Worm (Caenorhabditis elegans) whole organism, late embryonic: ENCODE results near the gene pqn-25.

Experiments
- C08G9.2 ChIP-seq: sonication (generic microtip); optimal IDR thresholded peaks from 2 replicates; lab custom pipeline; 2016; ENCODE audit warnings: mild to moderate bottlenecking, missing genetic modification characterization, moderate library complexity, missing compliant biosample characterization
- F13H6.1 ChIP-seq: sonication (generic microtip); optimal IDR thresholded peaks from 2 replicates; lab custom pipeline; 2016; ENCODE audit warnings: missing genetic modification characterization, missing compliant biosample characterization
- K02D7.2 ChIP-seq: sonication (generic microtip); optimal IDR thresholded peaks from 2 replicates; lab custom pipeline; 2017; ENCODE audit warnings: mild to moderate bottlenecking, missing genetic modification characterization, missing compliant biosample characterization
- Y22D7AL.16 ChIP-seq: sonication (generic microtip); optimal IDR thresholded peaks from 2 replicates; lab custom pipeline; 2016; ENCODE audit warnings: missing genetic modification characterization, missing compliant biosample characterization
- ahr-1 ChIP-seq: sonication (generic microtip); optimal IDR thresholded peaks from 2 replicates; lab custom pipeline; 2016; ENCODE audit warnings: missing genetic modification characterization, missing compliant biosample characterization
- ama-1 ChIP-seq: fragments of 150-350 bp; optimal IDR thresholded peaks from 2 replicates; lab custom pipeline; 2014
- ceh-18 ChIP-seq: sonication (generic microtip); optimal IDR thresholded peaks from 2 replicates; lab custom pipeline; 2016; ENCODE audit warnings: missing genetic modification characterization, missing compliant biosample characterization
- ceh-2 ChIP-seq: sonication (generic microtip); optimal IDR thresholded peaks from 2 replicates; lab custom pipeline; 2016; ENCODE audit warnings: missing genotype, missing genetic modification characterization, missing compliant biosample characterization
- ceh-22 ChIP-seq: sonication (generic microtip); optimal IDR thresholded peaks from 2 replicates; lab custom pipeline; 2017; ENCODE audit warnings: missing biosample characterization, missing genetic modification characterization
- ceh-30 ChIP-seq: fragments of 150-350 bp; optimal IDR thresholded peaks from 2 replicates; lab custom pipeline; 2014; ENCODE audit warnings: missing biosample characterization, missing genetic modification characterization
- ceh-34 ChIP-seq: sonication (generic microtip); optimal IDR thresholded peaks from 2 replicates; lab custom pipeline; 2016; ENCODE audit warnings: mild to moderate bottlenecking, missing genetic modification characterization, missing compliant biosample characterization
- ceh-45 ChIP-seq: fragments of 200-800 bp; sonication (Bioruptor generic); IDR thresholded peaks from 2 replicates; pipeline ENCODE4 v1.3.6; 2022; ENCODE audit warnings: missing genetic modification reagents, missing genetic modification characterization, missing compliant biosample characterization
- ceh-48 ChIP-seq: sonication (generic microtip); optimal IDR thresholded peaks from 2 replicates; lab custom pipeline; 2016; ENCODE audit warnings: missing genetic modification characterization, inconsistent platforms, missing compliant biosample characterization
- ceh-6 ChIP-seq: fragments of 200-800 bp; sonication (Bioruptor generic); optimal IDR thresholded peaks from 2 replicates; lab custom pipeline; 2018; ENCODE audit warnings: mild to moderate bottlenecking, missing genetic modification characterization, missing compliant biosample characterization
- che-1 ChIP-seq: sonication (generic microtip); optimal IDR thresholded peaks from 2 replicates; lab custom pipeline; 2016; ENCODE audit warnings: mild to moderate bottlenecking, missing genetic modification characterization, missing compliant biosample characterization
- dmd-4 ChIP-seq: sonication (generic microtip); optimal IDR thresholded peaks from 2 replicates; lab custom pipeline; 2016; ENCODE audit warnings: borderline replicate concordance, missing genetic modification characterization, missing compliant biosample characterization
- elt-2 ChIP-seq: sonication (generic microtip); optimal IDR thresholded peaks from 2 replicates; lab custom pipeline; 2016; ENCODE audit warnings: missing genetic modification reagents, missing genetic modification characterization, missing compliant biosample characterization
- elt-4 ChIP-seq: sonication (generic microtip); optimal IDR thresholded peaks from 2 replicates; lab custom pipeline; 2016; ENCODE audit warnings: missing genetic modification characterization, missing compliant biosample characterization
- ets-4 ChIP-seq: sonication (generic microtip); optimal IDR thresholded peaks from 2 replicates; lab custom pipeline; 2016; ENCODE audit warnings: missing genetic modification characterization, missing compliant biosample characterization
- fax-1 ChIP-seq: sonication (generic microtip); optimal IDR thresholded peaks from 2 replicates; lab custom pipeline; 2016; ENCODE audit warnings: missing genotype, missing genetic modification characterization, missing compliant biosample characterization
- fkh-6 ChIP-seq: sonication (generic microtip); optimal IDR thresholded peaks from 2 replicates; lab custom pipeline; 2016; ENCODE audit warnings: missing genetic modification characterization, missing compliant biosample characterization
- gmeb-2 ChIP-seq: sonication (generic microtip); optimal IDR thresholded peaks from 2 replicates; lab custom pipeline; 2016; ENCODE audit warnings: missing genetic modification characterization, inconsistent platforms, missing compliant biosample characterization
- hlh-30 ChIP-seq: sonication (generic microtip); optimal IDR thresholded peaks from 2 replicates; lab custom pipeline; 2017; ENCODE audit warnings: antibody characterized with exemption, missing genetic modification characterization, missing compliant biosample characterization; ENCODE audit not compliant: insufficient read depth
- lim-6 ChIP-seq: sonication (generic microtip); optimal IDR thresholded peaks from 2 replicates; lab custom pipeline; 2016; ENCODE audit warnings: missing genetic modification characterization, missing compliant biosample characterization
- madf-2 ChIP-seq: sonication (generic microtip); optimal IDR thresholded peaks from 2 replicates; lab custom pipeline; 2017; ENCODE audit warnings: missing genetic modification characterization, missing compliant biosample characterization
- mec-3 ChIP-seq: sonication (generic microtip); optimal IDR thresholded peaks from 2 replicates; lab custom pipeline; 2016; ENCODE audit warnings: borderline replicate concordance, missing genetic modification characterization, missing compliant biosample characterization
- nhr-232 ChIP-seq: sonication (generic microtip); optimal IDR thresholded peaks from 2 replicates; lab custom pipeline; 2016; ENCODE audit warnings: missing genetic modification characterization, missing compliant biosample characterization
- npax-4 ChIP-seq: sonication (generic microtip); optimal IDR thresholded peaks from 2 replicates; lab custom pipeline; 2016; ENCODE audit warnings: missing genetic modification characterization, missing compliant biosample characterization
- odd-2 ChIP-seq: sonication (generic microtip); optimal IDR thresholded peaks from 2 replicates; lab custom pipeline; 2017; ENCODE audit warnings: antibody characterized with exemption, mild to moderate bottlenecking, missing genetic modification characterization, missing compliant biosample characterization
- pat-9 ChIP-seq: fragments of 200-800 bp; sonication (Bioruptor generic); optimal IDR thresholded peaks from 2 replicates; lab custom pipeline; 2018; ENCODE audit warnings: mild to moderate bottlenecking, missing genetic modification characterization, moderate library complexity, missing compliant biosample characterization
- pha-4 ChIP-seq: fragments of 150-350 bp; optimal IDR thresholded peaks from 2 replicates; lab custom pipeline; 2018; ENCODE audit warnings: missing biosample characterization, missing genetic modification reagents, missing genetic modification characterization
- ref-2 ChIP-seq: sonication (generic microtip); optimal IDR thresholded peaks from 2 replicates; lab custom pipeline; 2016; ENCODE audit warnings: missing genetic modification characterization, missing compliant biosample characterization
- sox-2 ChIP-seq: fragments of 200-800 bp; sonication (Bioruptor generic); IDR thresholded peaks from 2 replicates; pipeline ENCODE4 v1.3.6; 2022; ENCODE audit warnings: missing genetic modification reagents, missing genetic modification characterization, missing compliant biosample characterization
- sox-4 ChIP-seq: sonication (generic microtip); optimal IDR thresholded peaks from 2 replicates; lab custom pipeline; 2017; ENCODE audit warnings: mild to moderate bottlenecking, missing genetic modification characterization, inconsistent platforms, missing compliant biosample characterization
- tbx-2 ChIP-seq: sonication (generic microtip); optimal IDR thresholded peaks from 2 replicates; lab custom pipeline; 2016; ENCODE audit warnings: missing genetic modification characterization, missing compliant biosample characterization
- tbx-7 ChIP-seq: sonication (generic microtip); optimal IDR thresholded peaks from 2 replicates; lab custom pipeline; 2016; ENCODE audit warnings: missing genotype, missing genetic modification characterization, missing compliant biosample characterization
- unc-42 ChIP-seq: sonication (generic microtip); optimal IDR thresholded peaks from 2 replicates; lab custom pipeline; 2016; ENCODE audit warnings: missing genotype, missing genetic modification characterization, missing compliant biosample characterization
- unc-55 ChIP-seq: sonication (generic microtip); optimal IDR thresholded peaks from 2 replicates; lab custom pipeline; 2017; ENCODE audit warnings: missing biosample characterization, missing genetic modification reagents, missing genetic modification characterization
- unc-86 ChIP-seq: sonication (generic microtip); optimal IDR thresholded peaks from 2 replicates; lab custom pipeline; 2016; ENCODE audit warnings: missing genetic modification characterization, missing compliant biosample characterization
- zip-5 ChIP-seq: sonication (generic microtip); optimal IDR thresholded peaks from 2 replicates; lab custom pipeline; 2016; ENCODE audit warnings: missing genetic modification characterization, missing compliant biosample characterization
- ztf-16 ChIP-seq: sonication (generic microtip); optimal IDR thresholded peaks from 2 replicates; lab custom pipeline; 2017; ENCODE audit warnings: missing genetic modification characterization, missing compliant biosample characterization

The pqn-25 gene

DNA sequence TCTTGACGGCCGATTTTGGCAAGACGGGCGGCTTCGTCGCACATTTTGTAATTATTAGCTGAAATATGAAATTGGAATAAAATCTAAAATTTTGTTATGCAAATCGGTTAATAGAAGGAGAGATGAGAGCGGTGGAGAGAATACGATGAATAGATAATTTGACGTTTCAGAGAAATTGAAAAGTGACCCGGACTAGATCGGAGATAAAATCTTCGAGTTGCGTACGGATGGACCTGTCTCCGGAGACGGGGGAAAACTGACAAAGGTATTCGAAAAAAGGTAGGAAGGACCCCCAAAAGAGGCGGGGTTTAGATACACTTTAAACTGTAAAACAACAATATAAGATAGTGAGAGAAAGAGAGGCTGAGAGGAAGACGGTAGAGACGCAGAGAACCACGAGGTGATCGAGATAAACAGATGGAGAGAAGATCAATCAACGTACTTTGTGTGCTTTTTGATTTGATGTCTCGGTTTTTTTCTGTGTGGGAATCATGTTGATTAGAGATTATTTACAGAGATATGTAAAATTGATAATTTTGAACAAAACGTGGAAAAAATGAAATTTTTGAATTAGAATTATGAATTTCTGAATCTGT is 39.8 kb upstream of the pqn-25 start, which contains the start of gene F09F7.6:
Gene F09F7.6 (minus strand): TSS at position 64 of the 596 bp plus-strand sequence.
- TF ChIP-seq ceh-48 (tag; lab: Kevin White, UChicago) (no peak), sox-2 (GFP tag; lab: Robert Waterston, UW) (no peak), gmeb-2 (tag; lab: Kevin White, UChicago) (no peak), ceh-2 (tag; lab: Kevin White, UChicago) (no peak), hlh-30 (peak; percentile 31), unc-55 (GFP tag; lab: Kevin White, UChicago) (peak; percentile 7), ceh-18 (peak; percentile 56)

ce11 chrIII:5550844-5551243 is 38.4 kb upstream of the pqn-25 start:
- TF ChIP-seq ceh-6 (GFP tag; lab: Kevin White, UChicago) (no peak), unc-86 (tag; lab: Kevin White, UChicago) (no peak), ztf-16 (tag; lab: Kevin White, UChicago) (no peak), tbx-2 (tag; lab: Kevin White, UChicago) (no peak), sox-4 (no peak), zip-5 (tag; lab: Kevin White, UChicago) (no peak), unc-42 (tag; lab: Kevin White, UChicago) (no peak), F13H6.1 (tag; lab: Kevin White, UChicago) (no peak), dmd-4 (tag; lab: Kevin White, UChicago) (no peak), che-1 (tag; lab: Kevin White, UChicago) (no peak), ahr-1 (tag; lab: Kevin White, UChicago) (no peak), fax-1 (tag; lab: Kevin White, UChicago) (no peak), ceh-34 (tag; lab: Kevin White, UChicago) (no peak), ets-4 (tag; lab: Kevin White, UChicago) (no peak), tbx-7 (tag; lab: Kevin White, UChicago) (no peak), elt-4 (tag; lab: Kevin White, UChicago) (no peak), K02D7.2 (tag; lab: Kevin White, UChicago) (no peak), lim-6 (tag; lab: Kevin White, UChicago) (no peak), ceh-22 (tag; lab: Kevin White, UChicago) (no peak)

DNA sequence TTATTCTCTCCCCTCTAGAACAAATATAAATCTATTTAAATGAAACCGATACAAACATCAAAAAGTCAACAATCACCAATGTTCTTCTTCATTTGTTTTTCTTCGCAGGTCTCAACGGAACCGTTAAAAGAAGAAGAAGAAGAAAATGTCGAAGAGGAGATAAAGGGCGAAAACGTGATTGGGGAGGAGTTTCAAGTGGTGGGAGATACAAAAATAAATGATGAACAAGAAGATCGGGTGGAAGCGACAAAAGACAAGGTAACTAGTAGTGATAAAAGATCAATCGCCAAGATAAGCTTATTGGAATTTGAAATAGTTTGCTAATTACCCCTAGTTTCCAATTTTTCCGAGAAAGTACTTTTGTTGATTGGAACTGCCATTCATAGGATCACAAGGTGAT is 37.8 kb upstream of the pqn-25 start:
- no peak for TF ChIP-seq mec-3 (tag; lab: Kevin White, UChicago)
- no peak for TF ChIP-seq ahr-1 (tag; lab: Kevin White, UChicago)
- TF ChIP-seq unc-55 (GFP tag; lab: Kevin White, UChicago) = no peak
- no peak for TF ChIP-seq pat-9
- TF ChIP-seq madf-2 (tag; lab: Kevin White, UChicago) = no peak
- TF ChIP-seq ref-2 (tag; lab: Kevin White, UChicago) = no peak
- no peak for TF ChIP-seq pha-4 (tag; lab: Kevin White, UChicago)
- TF ChIP-seq unc-86 (tag; lab: Kevin White, UChicago) = no peak

DNA sequence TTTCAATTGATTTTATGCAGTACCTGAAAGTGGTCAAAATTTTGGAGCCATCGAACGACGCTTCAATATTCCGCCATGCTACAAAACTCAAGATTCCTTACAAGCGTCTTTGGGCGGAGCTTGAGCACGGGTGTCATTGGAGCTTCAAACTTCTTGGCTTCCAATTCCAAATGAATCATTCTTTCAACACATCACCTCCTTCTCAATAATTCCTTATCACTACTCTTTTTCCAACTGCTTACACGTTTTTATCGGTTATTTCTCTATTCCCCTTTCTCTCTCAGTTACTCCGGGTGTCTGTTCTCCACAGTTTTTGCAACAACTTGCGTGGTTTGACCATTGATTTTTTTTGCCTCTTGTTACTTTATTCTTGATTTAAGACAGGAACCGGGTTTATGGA is 34.3 kb upstream of the pqn-25 start, which contains the start of gene F09F7.5:
Gene F09F7.5 (plus strand): TSS at position 258 of the 400 bp plus-strand sequence.
- TF ChIP-seq C08G9.2 (tag; lab: Kevin White, UChicago) (no peak), elt-2 (tag; lab: Kevin White, UChicago) (peak; percentile 26)

DNA sequence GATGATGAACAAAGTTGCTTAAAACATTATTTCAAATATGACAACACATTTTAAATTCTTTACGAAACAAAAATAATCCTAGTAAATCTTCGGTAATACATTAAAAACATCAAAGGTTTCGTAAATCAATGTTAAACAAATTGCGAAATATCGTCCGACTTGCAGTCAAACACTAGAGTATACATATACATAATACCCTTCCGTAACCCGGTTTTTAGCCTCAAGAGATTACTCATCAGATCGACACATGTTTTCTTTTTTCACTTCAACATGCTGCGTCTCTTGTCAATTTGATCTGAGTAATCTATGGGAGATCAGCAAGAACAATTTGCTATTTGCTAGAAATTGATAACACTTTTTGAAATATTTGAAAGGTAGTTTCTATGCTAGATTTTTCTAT is 33.9 kb upstream of the pqn-25 start:
- TF ChIP-seq ceh-2 (tag; lab: Kevin White, UChicago) = no peak
- TF ChIP-seq ahr-1 (tag; lab: Kevin White, UChicago) = no peak
- no peak for TF ChIP-seq sox-2 (GFP tag; lab: Robert Waterston, UW)
- TF ChIP-seq ceh-30 (tag; lab: Kevin White, UChicago) = no peak
- no peak for TF ChIP-seq ceh-45
- no peak for TF ChIP-seq Y22D7AL.16 (tag; lab: Kevin White, UChicago)
- no peak for TF ChIP-seq odd-2 (tag; lab: Kevin White, UChicago)
- TF ChIP-seq ama-1 (lab: Kevin White, UChicago) = no peak
- no peak for TF ChIP-seq elt-4 (tag; lab: Kevin White, UChicago)
- no peak for TF ChIP-seq ets-4 (tag; lab: Kevin White, UChicago)
- TF ChIP-seq npax-4 (tag; lab: Kevin White, UChicago) = no peak
- no peak for TF ChIP-seq nhr-232 (tag; lab: Kevin White, UChicago)
- TF ChIP-seq fkh-6 (tag; lab: Kevin White, UChicago) = no peak
- no peak for TF ChIP-seq elt-2 (tag; lab: Kevin White, UChicago)
